Fruit fly (Drosophila melanogaster) whole organism, prepupa: ENCODE data around the gene smp-30.

Experiments
- Blimp-1 ChIP-seq: fragments of 200-800 bp; sonication (Bioruptor generic); optimal IDR thresholded peaks from 3 replicates; lab custom pipeline; 2017; ENCODE audit warnings: missing biosample characterization, missing genetic modification characterization, mild to moderate bottlenecking, moderate library complexity, missing genetic modification reagents
- CG11294 ChIP-seq: fragments of 200-800 bp; sonication (Bioruptor generic); IDR thresholded peaks from 2 replicates; pipeline ENCODE4 v1.3.6; 2022; ENCODE audit warnings: missing biosample characterization, missing genetic modification characterization
- CG11902 ChIP-seq: fragments of 200-800 bp; sonication (Bioruptor generic); optimal IDR thresholded peaks from 3 replicates; lab custom pipeline; 2016; ENCODE audit warnings: missing biosample characterization, missing genetic modification characterization
- CG15336 ChIP-seq: fragments of 200-800 bp; sonication (Bioruptor generic); IDR thresholded peaks from 2 replicates; pipeline ENCODE4 v1.3.6; 2022; ENCODE audit warnings: missing biosample characterization, missing genetic modification characterization
- CG1621 ChIP-seq: fragments of 200-800 bp; sonication (Bioruptor generic); optimal IDR thresholded peaks from 3 replicates; lab custom pipeline; 2018; ENCODE audit warnings: missing biosample characterization, mild to moderate bottlenecking, missing genetic modification characterization
- CG16779 ChIP-seq: fragments of 200-800 bp; sonication (Bioruptor generic); optimal IDR thresholded peaks from 3 replicates; lab custom pipeline; 2017; ENCODE audit warnings: missing biosample characterization, mild to moderate bottlenecking, missing genetic modification characterization
- CG3032 ChIP-seq: fragments of 200-800 bp; optimal IDR thresholded peaks from 2 replicates; lab custom pipeline; 2019; ENCODE audit warnings: missing biosample characterization, mild to moderate bottlenecking, missing genetic modification characterization, moderate library complexity
- CG32006 ChIP-seq: fragments of 200-800 bp; sonication (Bioruptor generic); optimal IDR thresholded peaks from 3 replicates; lab custom pipeline; 2017; ENCODE audit warnings: missing biosample characterization, mild to moderate bottlenecking, missing genetic modification characterization
- CG34406 ChIP-seq: fragments of 200-800 bp; sonication (Bioruptor generic); optimal IDR thresholded peaks from 3 replicates; lab custom pipeline; 2016; ENCODE audit warnings: missing biosample characterization, missing genetic modification characterization
- CG3919 ChIP-seq: fragments of 200-800 bp; sonication (Bioruptor generic); optimal IDR thresholded peaks from 3 replicates; lab custom pipeline; 2016; ENCODE audit warnings: missing biosample characterization, missing genetic modification characterization
- CG4318 ChIP-seq: fragments of 200-800 bp; sonication (Bioruptor generic); optimal IDR thresholded peaks from 3 replicates; lab custom pipeline; 2017; ENCODE audit warnings: missing biosample characterization, mild to moderate bottlenecking, missing genetic modification characterization
- CG6792 ChIP-seq: fragments of 200-800 bp; sonication (Bioruptor generic); optimal IDR thresholded peaks from 3 replicates; lab custom pipeline; 2016; ENCODE audit warnings: missing biosample characterization, missing genetic modification characterization
- CG6808 ChIP-seq: fragments of 200-800 bp; sonication (Bioruptor generic); optimal IDR thresholded peaks from 3 replicates; lab custom pipeline; 2017; ENCODE audit warnings: missing biosample characterization, missing genetic modification characterization, mild to moderate bottlenecking, moderate library complexity, missing genetic modification reagents
- CG6854 ChIP-seq: fragments of 200-800 bp; sonication (Bioruptor generic); optimal IDR thresholded peaks from 2 replicates; lab custom pipeline; 2017; ENCODE audit warnings: missing biosample characterization, mild to moderate bottlenecking, missing genetic modification characterization
- CG7368 ChIP-seq: fragments of 200-800 bp; sonication (Bioruptor generic); optimal IDR thresholded peaks from 3 replicates; lab custom pipeline; 2016; ENCODE audit warnings: missing biosample characterization, missing genetic modification characterization
- CG8119 ChIP-seq: fragments of 200-800 bp; sonication (Bioruptor generic); IDR thresholded peaks from 3 replicates; pipeline ENCODE4 v1.3.6; 2022; ENCODE audit warnings: missing biosample characterization, missing genetic modification characterization
- CG8319 ChIP-seq: fragments of 200-800 bp; sonication (Bioruptor generic); optimal IDR thresholded peaks from 3 replicates; lab custom pipeline; 2016; ENCODE audit warnings: missing biosample characterization, missing genetic modification characterization
- CG8632 ChIP-seq: fragments of 200-800 bp; sonication (Bioruptor generic); optimal IDR thresholded peaks from 3 replicates; lab custom pipeline; 2016; ENCODE audit warnings: missing biosample characterization, missing genetic modification characterization
- CG9139 ChIP-seq: fragments of 200-800 bp; sonication (Bioruptor generic); optimal IDR thresholded peaks from 3 replicates; lab custom pipeline; 2017; ENCODE audit warnings: missing biosample characterization, mild to moderate bottlenecking, missing genetic modification characterization
- Eip78C ChIP-seq: fragments of 200-800 bp; sonication (Bioruptor generic); peaks from one replicate; lab custom pipeline; 2016; ENCODE audit warnings: missing biosample characterization, missing genetic modification characterization
- Eip93F ChIP-seq: fragments of 200-800 bp; sonication (Bioruptor generic); optimal IDR thresholded peaks from 2 replicates; lab custom pipeline; 2016; ENCODE audit warnings: missing biosample characterization, mild to moderate bottlenecking, missing genetic modification characterization
- Ets21C ChIP-seq: fragments of 200-800 bp; sonication (Bioruptor generic); optimal IDR thresholded peaks from 3 replicates; lab custom pipeline; 2016; ENCODE audit warnings: missing biosample characterization, missing genetic modification characterization
- Ets96B ChIP-seq: fragments of 200-800 bp; optimal IDR thresholded peaks from 2 replicates; lab custom pipeline; 2019; ENCODE audit warnings: missing biosample characterization, mild to moderate bottlenecking, missing genetic modification characterization, moderate library complexity
- Gug ChIP-seq: fragments of 200-800 bp; sonication (Bioruptor generic); IDR thresholded peaks from 2 replicates; pipeline ENCODE4 v1.3.6; 2022; ENCODE audit warnings: missing biosample characterization, missing genetic modification characterization
- Hr38 ChIP-seq: sonication (Bioruptor generic); optimal IDR thresholded peaks from 2 replicates; lab custom pipeline; 2016; ENCODE audit warnings: missing biosample characterization, missing genetic modification characterization
- Hr39 ChIP-seq: fragments of 200-800 bp; sonication (Bioruptor generic); optimal IDR thresholded peaks from 2 replicates; lab custom pipeline; 2016; ENCODE audit warnings: missing biosample characterization, missing genetic modification characterization
- Hr4 ChIP-seq: fragments of 200-800 bp; sonication (Bioruptor generic); optimal IDR thresholded peaks from 3 replicates; lab custom pipeline; 2016; ENCODE audit warnings: missing biosample characterization, missing genetic modification characterization
- Lpt ChIP-seq: fragments of 200-800 bp; sonication (Bioruptor generic); optimal IDR thresholded peaks from 3 replicates; lab custom pipeline; 2016; ENCODE audit warnings: missing biosample characterization, missing genetic modification characterization
- Met ChIP-seq: fragments of 200-800 bp; sonication (Bioruptor generic); optimal IDR thresholded peaks from 3 replicates; lab custom pipeline; 2016; ENCODE audit warnings: missing biosample characterization, missing genetic modification characterization
- OdsH ChIP-seq: fragments of 200-800 bp; sonication (Bioruptor generic); optimal IDR thresholded peaks from 3 replicates; lab custom pipeline; 2016; ENCODE audit warnings: missing biosample characterization, missing genetic modification characterization
- Sox102F ChIP-seq: fragments of 200-800 bp; sonication (Bioruptor generic); optimal IDR thresholded peaks from 2 replicates; lab custom pipeline; 2016; ENCODE audit warnings: missing biosample characterization, mild to moderate bottlenecking, missing genetic modification characterization
- Sox14 ChIP-seq: fragments of 200-800 bp; sonication (Bioruptor generic); optimal IDR thresholded peaks from 3 replicates; lab custom pipeline; 2016; ENCODE audit warnings: missing biosample characterization, missing genetic modification characterization
- achi ChIP-seq: fragments of 200-800 bp; sonication (Bioruptor generic); optimal IDR thresholded peaks from 3 replicates; lab custom pipeline; 2016; ENCODE audit warnings: missing biosample characterization, missing genetic modification characterization
- acj6 ChIP-seq: fragments of 200-800 bp; sonication (Bioruptor generic); optimal IDR thresholded peaks from 3 replicates; lab custom pipeline; 2016; ENCODE audit warnings: missing biosample characterization, missing genetic modification characterization
- cyc ChIP-seq: fragments of 200-800 bp; sonication (Bioruptor generic); optimal IDR thresholded peaks from 3 replicates; lab custom pipeline; 2016; ENCODE audit warnings: missing biosample characterization, missing genetic modification characterization
- dsx ChIP-seq: fragments of 200-800 bp; optimal IDR thresholded peaks from 3 replicates; lab custom pipeline; 2019; ENCODE audit warnings: missing biosample characterization, mild to moderate bottlenecking, missing genetic modification characterization, moderate library complexity; ENCODE audit not compliant: poor library complexity, severe bottlenecking
- eg ChIP-seq: fragments of 200-800 bp; sonication (Bioruptor generic); IDR thresholded peaks from 3 replicates; pipeline ENCODE4 v1.3.6; 2022; ENCODE audit warnings: missing biosample characterization, missing genetic modification characterization
- esn ChIP-seq: fragments of 200-800 bp; sonication (Bioruptor generic); optimal IDR thresholded peaks from 2 replicates; lab custom pipeline; 2016; ENCODE audit warnings: missing biosample characterization, mild to moderate bottlenecking, missing genetic modification characterization, moderate library complexity
- fd85E ChIP-seq: fragments of 200-800 bp; sonication (Bioruptor generic); optimal IDR thresholded peaks from 3 replicates; lab custom pipeline; 2016; ENCODE audit warnings: missing biosample characterization, missing genetic modification characterization
- fkh ChIP-seq: fragments of 200-800 bp; sonication (Bioruptor generic); optimal IDR thresholded peaks from 3 replicates; lab custom pipeline; 2017; ENCODE audit warnings: missing biosample characterization, mild to moderate bottlenecking, missing genetic modification characterization, moderate library complexity
- lz ChIP-seq: fragments of 200-800 bp; sonication (Bioruptor generic); optimal IDR thresholded peaks from 3 replicates; lab custom pipeline; 2016; ENCODE audit warnings: missing biosample characterization, missing genetic modification characterization
- net ChIP-seq: fragments of 200-800 bp; sonication (Bioruptor generic); optimal IDR thresholded peaks from 3 replicates; lab custom pipeline; 2016; ENCODE audit warnings: missing biosample characterization, missing genetic modification characterization
- ss ChIP-seq, 2 experiments: fragments of 200-800 bp; sonication (Bioruptor generic); optimal IDR thresholded peaks; 2 replicates in 1 of 2; 3 replicates in 1 of 2; lab custom pipeline; 2017 to 2018; ENCODE audit warnings: mild to moderate bottlenecking in 2 of 2, missing biosample characterization in 2 of 2, missing genetic modification characterization in 2 of 2, moderate library complexity in 1 of 2
- vri ChIP-seq: fragments of 200-800 bp; sonication (Bioruptor generic); optimal IDR thresholded peaks from 3 replicates; lab custom pipeline; 2016; ENCODE audit warnings: missing biosample characterization, mild to moderate bottlenecking, missing genetic modification characterization

The smp-30 gene

DNA sequence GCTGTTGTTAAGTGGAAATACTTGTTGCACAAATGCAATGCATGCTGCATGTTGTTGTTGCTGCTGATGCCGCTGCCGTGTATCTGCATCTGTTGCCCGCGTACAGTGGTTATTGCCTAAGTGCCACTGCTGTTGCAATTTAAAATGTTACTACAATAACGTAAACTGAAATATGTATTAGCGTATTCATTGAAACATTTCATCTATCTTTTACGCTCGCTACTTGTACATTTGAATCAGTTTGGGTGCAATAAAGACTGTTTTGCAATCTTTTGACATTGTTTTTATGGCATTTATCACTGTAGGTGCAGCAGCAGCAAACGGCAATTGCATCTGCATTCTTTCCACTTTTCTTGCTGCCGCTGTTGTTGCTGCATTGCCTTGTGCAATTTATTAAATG lies 31.7 kb downstream of the smp-30 start (continued):
- TF ChIP-seq Ets96B (tag; lab: Kevin White, UChicago) (peak; percentile 78), Sox102F (GFP tag; lab: Kevin White, UChicago) (peak; percentile 37), CG3032 (tag; lab: Kevin White, UChicago) (peak; percentile 75), CG11902 (GFP tag; lab: Kevin White, UChicago) (peak; percentile 37), CG4318 (GFP tag; lab: Kevin White, UChicago) (peak; percentile 87), CG11294 (GFP tag; lab: Robert Waterston, UW) (peak; percentile 59; the same call in 1 of the 2 replicates), acj6 (peak; percentile 72), Blimp-1 (GFP tag; lab: Kevin White, UChicago) (no peak), CG32006 (GFP tag; lab: Kevin White, UChicago) (peak; percentile 94), Met (GFP tag; lab: Kevin White, UChicago) (peak; percentile 25), Hr4 (GFP tag; lab: Kevin White, UChicago) (peak; percentile 92), Eip93F (GFP tag; lab: Kevin White, UChicago) (no peak)

DNA sequence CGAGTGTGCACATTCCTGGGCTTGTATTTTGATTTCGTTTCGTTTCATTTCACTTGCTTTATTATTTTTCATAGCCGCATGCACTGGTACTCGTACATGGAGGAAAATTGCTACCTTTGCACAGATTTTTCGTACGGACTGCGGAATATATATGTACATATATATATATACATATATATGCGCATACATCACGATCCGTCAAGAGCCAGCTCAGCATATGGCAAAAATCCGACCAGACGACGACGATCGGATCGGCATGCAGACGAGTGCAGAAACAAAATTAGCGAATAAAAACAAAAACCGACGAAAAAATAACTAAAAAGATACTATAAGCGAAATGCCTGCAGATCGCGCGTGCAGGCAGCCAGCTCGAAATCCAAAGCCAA lies 33.3 kb downstream of the smp-30 start:
- TF ChIP-seq Lpt (GFP tag; lab: Kevin White, UChicago) (no peak), Sox14 (GFP tag; lab: Kevin White, UChicago) (no peak), Eip78C (GFP tag; lab: Kevin White, UChicago) (no peak), CG8119 (GFP tag; lab: Robert Waterston, UW) (no peak), fkh (GFP tag; lab: Kevin White, UChicago) (no peak), CG1621 (tag; lab: Kevin White, UChicago) (no peak), CG6808 (GFP tag; lab: Kevin White, UChicago) (no peak)
- TF ChIP-seq, all 60 proteins: peak for 0

DNA sequence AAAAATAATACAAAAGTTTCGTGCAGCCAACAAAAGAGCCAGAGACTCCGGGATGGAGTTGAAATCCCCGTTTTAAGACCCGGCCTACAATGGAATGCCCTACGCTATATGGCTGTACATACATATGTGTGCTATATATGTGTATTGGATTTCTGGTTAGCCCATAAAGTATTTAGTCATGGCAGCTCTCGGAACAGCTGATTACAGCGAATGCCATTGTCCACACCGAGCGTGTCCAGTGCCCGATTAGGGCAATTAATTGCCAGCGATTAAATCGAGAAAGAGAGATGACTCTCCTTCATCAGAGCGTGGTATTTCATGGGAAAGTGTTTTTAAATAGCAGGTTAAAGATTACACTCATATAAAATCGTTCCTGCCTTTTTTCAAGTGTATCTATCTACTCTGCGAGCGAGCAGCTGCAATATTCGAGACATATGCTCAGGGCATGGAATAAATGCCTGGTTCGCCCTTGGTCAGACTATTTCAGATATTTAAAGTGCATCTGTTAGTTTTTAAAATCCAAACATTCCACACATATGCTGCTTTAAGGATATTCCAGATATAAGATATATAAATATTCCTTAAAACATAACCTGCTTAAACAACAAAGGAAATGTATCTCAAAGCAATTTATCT lies 33.9 kb downstream of the smp-30 start:
- TF ChIP-seq lz (GFP tag; lab: Kevin White, UChicago) (no peak), net (GFP tag; lab: Kevin White, UChicago) (peak; percentile 39), Blimp-1 (GFP tag; lab: Kevin White, UChicago) (no peak), Gug (GFP tag; lab: Robert Waterston, UW) (no peak), achi (peak; percentile 37), CG3032 (tag; lab: Kevin White, UChicago) (peak; percentile 58), Met (GFP tag; lab: Kevin White, UChicago) (peak; percentile 4), CG15336 (GFP tag; lab: Robert Waterston, UW) (peak; percentile 32; the same call in 1 of the 2 replicates), Ets21C (no peak), cyc (no peak), OdsH (GFP tag; lab: Kevin White, UChicago) (peak; percentile 31), vri (peak; percentile 30), Eip78C (GFP tag; lab: Kevin White, UChicago) (peak; percentile 55), Hr38 (GFP tag; lab: Kevin White, UChicago) (no peak), Lpt (GFP tag; lab: Kevin White, UChicago) (no peak), CG11902 (GFP tag; lab: Kevin White, UChicago) (no peak), CG7368 (no peak), eg (peak; percentile 48; the same call in 1 of the 3 replicates), CG16779 (tag; lab: Kevin White, UChicago) (no peak), CG6792 (GFP tag; lab: Kevin White, UChicago) (no peak), CG8319 (GFP tag; lab: Kevin White, UChicago) (no peak), CG6808 (GFP tag; lab: Kevin White, UChicago) (no peak), Ets96B (tag; lab: Kevin White, UChicago) (no peak), acj6 (peak; percentile 44), CG8119 (GFP tag; lab: Robert Waterston, UW) (peak; percentile 50), CG8632 (GFP tag; lab: Kevin White, UChicago) (no peak), CG3919 (GFP tag; lab: Kevin White, UChicago) (no peak), CG9139 (GFP tag; lab: Kevin White, UChicago) (no peak), Hr4 (GFP tag; lab: Kevin White, UChicago) (peak; percentile 10), CG1621 (tag; lab: Kevin White, UChicago) (peak; percentile 10), CG4318 (GFP tag; lab: Kevin White, UChicago) (no peak), CG6854 (no peak), dsx (GFP tag; lab: Kevin White, UChicago) (no peak), esn (no peak), CG34406 (GFP tag; lab: Kevin White, UChicago) (no peak), fd85E (GFP tag; lab: Kevin White, UChicago) (no peak), CG32006 (GFP tag; lab: Kevin White, UChicago) (no peak), Eip93F (GFP tag; lab: Kevin White, UChicago) (no peak), Hr39 (GFP tag; lab: Kevin White, UChicago) (peak; percentile 15), CG11294 (GFP tag; lab: Robert Waterston, UW) (no peak), ss (GFP tag; optimal IDR thresholded peaks at IDR 0.05; lab: Kevin White, UChicago) (peak in 1 of 2 experiments; percentile 57)
